Worm (Caenorhabditis elegans) whole organism, mixed stage, embryonic: Measurements from ENCODE around the gene T16A9.5.

ENCODE experiments used
- blmp-1 ChIP-seq: fragments of 150-350 bp; optimal IDR thresholded peaks from 2 replicates; lab custom pipeline; 2014; ENCODE audit warnings: missing biosample characterization, missing genetic modification characterization
- elt-3 ChIP-seq: fragments of 150-350 bp; optimal IDR thresholded peaks from 2 replicates; lab custom pipeline; 2014; ENCODE audit warnings: missing biosample characterization, missing genetic modification characterization
- hlh-1 ChIP-seq: fragments of 150-350 bp; optimal IDR thresholded peaks from 2 replicates; lab custom pipeline; 2014; ENCODE audit warnings: missing biosample characterization, missing genetic modification reagents, missing genetic modification characterization
- lin-13 ChIP-seq: fragments of 150-350 bp; optimal IDR thresholded peaks from 2 replicates; lab custom pipeline; 2014; ENCODE audit warnings: missing biosample characterization, missing genetic modification characterization
- lin-32 ChIP-seq: fragments of 200-800 bp; sonication (Bioruptor generic); optimal IDR thresholded peaks from 2 replicates; lab custom pipeline; 2018; ENCODE audit warnings: mild to moderate bottlenecking, missing genetic modification characterization, missing compliant biosample characterization
- lsy-2 ChIP-seq: fragments of 150-350 bp; optimal IDR thresholded peaks from 2 replicates; lab custom pipeline; 2014; ENCODE audit warnings: missing biosample characterization, missing genetic modification characterization
- nhr-12 ChIP-seq: fragments of 150-350 bp; optimal IDR thresholded peaks from 2 replicates; lab custom pipeline; 2014; ENCODE audit warnings: missing biosample characterization, missing genetic modification characterization
- nhr-237 ChIP-seq: fragments of 150-350 bp; optimal IDR thresholded peaks from 2 replicates; lab custom pipeline; 2014; ENCODE audit warnings: missing biosample characterization, missing genetic modification characterization
- pha-4 ChIP-seq: fragments of 150-350 bp; optimal IDR thresholded peaks from 2 replicates; lab custom pipeline; 2018; ENCODE audit warnings: missing biosample characterization, missing genetic modification reagents, missing genetic modification characterization
- sptf-1 ChIP-seq: sonication (generic microtip); optimal IDR thresholded peaks from 2 replicates; lab custom pipeline; 2017; ENCODE audit warnings: mild to moderate bottlenecking, missing genetic modification characterization, moderate library complexity, missing compliant biosample characterization
- unc-39 ChIP-seq: fragments of 150-350 bp; optimal IDR thresholded peaks from 2 replicates; lab custom pipeline; 2014; ENCODE audit warnings: missing biosample characterization, missing genetic modification characterization
- unc-62 ChIP-seq: fragments of 150-350 bp; optimal IDR thresholded peaks from 2 replicates; lab custom pipeline; 2014; ENCODE audit warnings: missing biosample characterization, missing genetic modification reagents, missing genetic modification characterization
- ztf-11 ChIP-seq: fragments of 150-350 bp; optimal IDR thresholded peaks from 2 replicates; lab custom pipeline; 2014; ENCODE audit warnings: missing biosample characterization, missing genetic modification characterization

DNA sequence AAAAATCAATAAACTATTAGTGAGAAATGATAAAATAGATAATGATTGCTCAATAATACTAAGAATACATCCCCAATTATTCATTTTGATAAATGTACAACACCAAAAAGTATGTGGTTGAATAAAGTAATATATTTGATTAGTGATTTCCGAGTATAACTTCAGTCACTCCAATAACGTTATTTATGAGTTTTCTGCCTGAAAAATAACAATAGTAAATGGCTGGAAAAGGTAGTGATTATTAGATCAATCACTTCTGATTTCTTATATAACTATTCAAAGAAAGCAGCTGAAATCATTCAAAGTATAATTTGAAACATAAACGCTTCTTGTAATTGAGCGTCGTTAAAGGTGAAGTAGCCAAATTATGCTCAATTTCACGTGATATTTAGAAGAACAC lies 4.3 kb downstream of the T16A9.5 start, which contains the start of gene str-230:
- TF ChIP-seq elt-3, result no peak
- no peak for TF ChIP-seq nhr-12 (tag; lab: Kevin White, UChicago)
- no peak for TF ChIP-seq ztf-11 (tag; lab: Kevin White, UChicago)
- no peak for TF ChIP-seq hlh-1 (tag; lab: Kevin White, UChicago)
- no peak for TF ChIP-seq lin-13 (tag; lab: Kevin White, UChicago)
- no peak for TF ChIP-seq sptf-1 (tag; lab: Kevin White, UChicago)
- no peak for TF ChIP-seq nhr-237 (tag; lab: Kevin White, UChicago)
- TF ChIP-seq pha-4 (tag; lab: Kevin White, UChicago), result no peak
- no peak for TF ChIP-seq unc-39 (tag; lab: Kevin White, UChicago)
- TF ChIP-seq lin-32 (GFP tag; lab: Kevin White, UChicago), result no peak
- TF ChIP-seq unc-62, result no peak
- TF ChIP-seq lsy-2, result no peak
- no peak for TF ChIP-seq blmp-1
